Fruit fly (Drosophila melanogaster) ovary, adult (tissue): ENCODE measurements around the gene jus.

Source experiments
- CG17801 ChIP-seq: fragments of 200-800 bp; optimal IDR thresholded peaks from 2 replicates; lab custom pipeline; 2019; ENCODE audit warnings: missing biosample characterization, mild to moderate bottlenecking, missing genetic modification characterization, moderate library complexity; ENCODE audit not compliant: partially characterized antibody

The jus gene

DNA sequence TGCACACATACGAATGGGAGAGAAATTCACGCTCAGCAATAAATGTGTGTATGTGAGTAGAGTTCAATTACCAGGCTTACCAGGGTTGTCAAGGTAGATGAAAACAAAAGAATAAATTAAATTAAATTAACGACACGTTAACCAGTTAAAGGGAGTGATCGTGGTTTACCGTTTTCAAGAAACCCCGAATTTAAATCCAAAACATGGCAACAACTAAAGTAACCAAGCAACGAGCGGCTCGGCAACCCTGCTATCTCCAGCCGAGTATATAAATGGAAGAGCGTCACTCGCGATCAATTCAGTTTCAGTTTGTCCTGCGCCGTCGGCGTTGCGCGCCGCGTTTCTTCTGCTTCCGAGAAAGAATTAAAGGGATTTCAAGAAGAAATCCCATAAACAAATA lies 19.5 kb upstream of the jus start:
- TF ChIP-seq CG17801 (GFP tag; lab: Kevin White, UChicago): peak; percentile 100

DNA sequence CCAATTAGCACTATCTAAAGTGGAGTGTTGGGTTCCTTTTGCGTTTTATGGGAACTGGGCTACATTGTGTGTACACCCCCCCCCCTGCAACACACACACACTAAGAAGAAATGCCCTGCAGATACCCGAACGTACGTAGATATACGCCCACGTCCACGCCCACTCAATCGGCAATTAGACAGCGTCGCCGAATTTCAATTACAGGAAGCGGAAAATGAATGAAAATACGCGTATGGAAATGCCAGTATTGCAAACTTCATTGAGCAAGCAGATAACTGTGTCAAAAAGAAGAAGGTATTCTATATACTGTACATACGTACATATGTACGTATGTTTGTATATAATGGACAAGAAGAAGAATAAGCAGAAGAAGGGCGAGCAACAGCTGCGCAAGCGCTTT lies 18.6 kb upstream of the jus start:
- no peak for TF ChIP-seq CG17801 (GFP tag; lab: Kevin White, UChicago)

DNA sequence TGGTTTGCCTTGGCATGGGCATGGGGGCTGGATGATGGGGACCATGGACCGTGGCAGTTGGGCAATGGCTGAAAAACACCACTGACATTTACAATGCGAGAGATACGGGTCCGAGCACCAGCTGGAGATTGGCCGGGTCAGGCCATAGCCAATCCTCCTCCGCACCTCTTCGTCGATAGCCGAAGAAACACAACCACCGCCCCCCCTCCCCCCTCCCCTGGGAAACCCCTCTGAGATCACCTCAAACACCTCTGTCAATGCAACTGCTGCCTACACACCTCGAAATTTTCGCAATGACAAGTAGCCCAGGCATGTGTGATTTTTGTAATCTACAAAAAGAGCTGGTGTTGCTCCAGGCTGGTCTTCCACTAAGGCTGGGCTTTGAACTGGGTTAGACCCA lies 17.7 kb upstream of the jus start:
- TF ChIP-seq CG17801 (GFP tag; lab: Kevin White, UChicago): no peak

DNA sequence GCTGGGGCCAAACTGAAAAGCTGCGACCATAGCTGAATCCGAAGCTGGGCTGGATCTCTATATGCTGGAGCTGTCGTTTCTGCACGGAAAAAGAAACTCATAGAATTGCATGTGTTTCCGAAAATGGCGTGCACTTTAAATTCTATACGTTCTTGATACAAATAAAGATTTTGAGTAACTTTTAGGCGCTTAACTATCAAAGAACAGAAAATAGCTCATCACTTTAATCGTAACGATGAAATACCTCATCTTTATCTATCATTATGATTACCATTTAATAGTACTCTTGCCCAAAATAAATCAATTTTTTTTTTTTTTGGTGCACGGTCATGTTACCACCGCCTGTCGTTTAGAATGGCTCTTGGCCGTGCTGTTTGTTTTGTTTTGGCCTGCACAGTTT lies 16.9 kb upstream of the jus start:
- no peak for TF ChIP-seq CG17801 (GFP tag; lab: Kevin White, UChicago)

DNA sequence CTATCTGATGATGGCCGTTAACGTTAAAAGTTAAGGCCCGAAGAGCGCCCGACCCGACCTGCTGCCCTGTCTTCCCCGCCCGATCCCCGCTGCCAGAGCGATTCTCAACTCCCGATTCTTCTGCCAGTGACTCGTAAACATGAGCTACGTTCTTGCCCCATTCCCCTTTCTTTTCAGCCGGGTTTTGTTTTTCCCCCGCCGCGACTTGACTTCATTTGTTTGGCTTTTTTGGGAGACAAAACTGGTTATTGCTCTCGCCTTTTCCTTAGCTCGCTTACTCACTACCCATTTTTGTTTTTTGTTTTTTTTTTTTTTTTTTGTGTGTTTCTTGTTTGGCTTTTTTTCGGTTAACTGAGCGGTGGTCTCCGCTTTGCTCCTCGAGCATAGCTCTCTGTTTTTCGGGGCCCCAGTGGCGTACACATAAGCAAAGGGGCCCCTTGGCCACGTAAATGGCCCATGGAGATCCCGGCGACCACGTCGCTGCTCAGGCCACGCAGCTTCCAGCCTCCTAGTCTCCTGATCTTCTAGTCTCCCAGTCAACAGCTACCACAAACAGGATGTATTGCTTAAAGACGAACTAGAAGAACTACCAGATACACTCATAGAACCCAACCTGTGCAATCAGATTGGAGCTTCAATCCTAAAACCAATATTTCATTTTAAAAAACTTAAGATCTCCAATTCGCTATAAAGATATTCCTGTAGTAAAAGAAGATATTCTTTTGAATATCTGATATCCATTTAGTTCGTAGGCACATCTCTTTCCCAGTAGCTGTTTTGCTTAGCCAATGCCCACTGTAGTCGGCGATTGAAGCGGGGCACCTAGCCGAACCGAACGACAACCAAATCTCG lies 16.0 kb upstream of the jus start:
- no peak for TF ChIP-seq CG17801 (GFP tag; lab: Kevin White, UChicago)

DNA sequence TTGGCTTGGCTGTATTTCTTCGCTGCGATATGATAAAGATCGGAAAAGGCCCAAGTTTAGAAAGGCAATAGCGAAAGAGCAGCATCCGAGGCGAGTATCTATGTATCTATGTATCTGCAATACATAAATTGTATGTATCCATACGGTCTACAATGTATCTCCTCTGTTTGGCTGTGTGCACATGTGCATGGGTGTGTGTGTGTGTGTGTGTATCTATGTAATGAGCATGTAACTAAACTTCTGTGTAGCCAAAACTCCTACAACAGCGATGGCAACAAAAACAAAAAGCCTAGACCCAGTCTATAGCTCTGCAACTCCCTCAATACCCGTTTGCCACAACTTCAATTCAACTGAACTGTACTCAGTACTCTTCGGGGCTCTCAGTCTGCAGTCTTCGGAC lies 15.3 kb upstream of the jus start:
- TF ChIP-seq CG17801 (GFP tag; lab: Kevin White, UChicago): no peak

DNA sequence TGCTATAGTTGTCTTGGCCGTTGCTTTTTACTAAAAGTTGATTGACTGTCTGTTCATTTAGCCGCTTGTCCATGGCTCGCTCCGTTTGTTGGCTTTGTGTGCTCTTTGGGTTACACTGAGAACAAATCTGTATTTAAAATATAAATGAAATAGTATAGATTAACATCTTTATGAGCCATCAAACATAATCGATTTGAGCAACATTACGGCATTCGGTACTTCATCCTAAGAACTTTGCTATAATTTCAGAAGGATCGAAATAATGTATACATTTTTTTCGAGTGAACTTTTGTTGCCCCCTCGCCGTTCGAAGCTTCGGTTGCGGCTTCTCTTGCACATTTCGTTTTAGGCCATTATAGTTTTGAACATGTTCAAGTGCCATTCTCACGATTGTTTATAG lies 13.2 kb upstream of the jus start:
- TF ChIP-seq CG17801 (GFP tag; lab: Kevin White, UChicago): peak; percentile 45

DNA sequence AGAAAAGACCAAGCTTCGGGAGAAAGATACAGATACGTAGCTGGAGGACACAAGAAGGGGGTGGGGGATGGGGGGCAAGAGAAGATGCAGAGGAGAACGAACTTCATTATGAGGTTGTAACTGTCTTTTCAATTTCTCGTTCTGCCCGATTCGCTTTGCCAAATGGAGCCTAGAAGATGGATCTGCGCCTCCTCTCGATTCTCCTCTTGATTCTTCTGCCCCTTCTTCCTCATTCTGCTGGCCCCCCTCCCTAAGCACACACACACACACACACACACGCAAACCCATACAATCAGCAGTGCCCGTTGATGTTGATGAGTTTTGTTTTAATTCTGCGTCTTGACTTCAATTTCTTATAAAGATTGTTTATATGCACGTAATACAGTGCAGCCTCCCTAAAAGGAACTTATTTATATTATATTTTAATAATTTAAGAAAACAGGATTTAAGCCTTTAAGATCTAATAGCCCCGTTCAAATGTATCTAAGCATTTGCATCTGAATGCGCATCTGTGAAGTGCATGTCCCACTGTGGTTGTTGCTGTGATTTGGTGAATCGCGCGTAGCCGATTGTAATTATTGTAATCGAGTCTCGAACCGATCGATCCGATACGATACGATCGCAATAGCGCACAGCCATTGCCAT lies 12.3 kb upstream of the jus start:
- TF ChIP-seq CG17801 (GFP tag; lab: Kevin White, UChicago): peak; percentile 73

DNA sequence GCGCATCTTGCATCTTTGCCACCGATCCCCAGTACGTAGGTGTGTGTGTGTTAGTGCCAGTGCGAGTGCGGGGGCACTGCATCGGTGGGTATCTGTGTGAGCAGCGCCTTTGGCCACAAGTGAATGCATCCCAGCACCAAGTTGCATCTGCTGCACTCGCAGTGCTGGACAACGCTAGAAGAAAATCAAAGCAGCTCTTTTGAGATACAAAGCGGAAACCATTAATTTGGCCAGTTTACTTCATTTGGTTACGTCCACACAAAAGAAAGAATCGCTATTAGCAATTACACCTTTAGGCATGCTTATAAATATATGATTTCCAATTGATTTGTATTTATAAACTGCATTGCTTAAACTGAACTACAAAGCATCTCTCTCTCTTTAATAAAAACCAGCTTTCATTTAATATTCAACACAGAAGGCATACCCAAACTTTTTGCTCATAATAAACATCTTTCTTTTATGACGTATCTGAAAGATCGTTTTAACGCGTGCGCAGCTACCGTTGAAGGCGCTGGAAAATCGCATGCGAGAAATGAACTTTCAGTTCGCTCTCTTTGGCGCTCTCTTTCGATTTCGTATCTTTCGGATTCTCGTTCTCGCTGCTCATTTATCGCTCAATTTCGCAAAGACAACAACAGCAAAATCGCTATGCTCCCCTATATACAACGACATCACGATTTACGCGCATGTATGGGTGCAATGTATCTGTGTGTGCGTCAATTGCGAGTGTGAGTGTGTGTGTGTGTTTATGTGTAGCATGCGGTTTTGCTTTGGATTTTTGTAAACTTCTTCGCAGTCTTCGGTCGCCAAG lies 11.6 kb upstream of the jus start:
- TF ChIP-seq CG17801 (GFP tag; lab: Kevin White, UChicago): no peak

DNA sequence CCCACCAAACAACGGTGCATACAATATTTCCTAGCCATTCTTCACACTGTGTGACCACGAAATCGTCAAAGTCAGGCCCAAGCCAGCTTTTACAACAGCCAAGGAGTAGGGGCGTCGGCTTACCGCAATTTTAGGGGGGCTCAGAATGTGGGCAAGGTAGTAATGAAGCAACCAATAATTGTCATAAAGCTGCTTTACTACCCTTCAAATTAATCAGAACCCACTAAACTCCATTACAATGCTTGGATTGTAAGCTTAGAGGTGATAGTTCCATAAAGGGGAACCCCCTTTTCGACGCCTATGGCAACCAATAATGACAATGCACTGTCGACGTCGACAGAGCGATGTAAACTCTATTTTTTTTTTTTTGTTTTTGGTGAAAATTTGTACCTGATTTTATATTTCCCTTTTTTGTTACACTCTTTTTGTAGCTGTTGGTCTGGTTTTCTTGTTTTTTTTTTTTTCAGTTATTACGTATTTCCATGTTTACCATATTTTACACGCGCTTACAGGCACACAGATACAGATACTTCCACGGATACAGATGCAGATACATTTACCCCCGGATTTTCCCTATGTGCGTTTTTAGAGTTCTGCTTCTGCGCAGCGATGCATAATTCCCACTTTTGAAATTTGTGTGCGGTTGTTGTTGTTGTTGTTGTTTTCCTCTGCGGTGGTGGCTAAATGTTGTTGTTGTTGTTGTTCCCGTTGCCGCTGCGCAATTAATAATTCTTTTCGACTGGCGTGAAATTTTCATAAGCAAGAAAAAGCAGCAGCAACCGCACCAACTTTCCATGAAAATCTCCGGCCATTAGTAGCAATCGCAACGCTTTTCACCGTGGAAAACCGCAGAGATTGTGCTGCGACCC lies 10.1 kb upstream of the jus start:
- no peak for TF ChIP-seq CG17801 (GFP tag; lab: Kevin White, UChicago)

DNA sequence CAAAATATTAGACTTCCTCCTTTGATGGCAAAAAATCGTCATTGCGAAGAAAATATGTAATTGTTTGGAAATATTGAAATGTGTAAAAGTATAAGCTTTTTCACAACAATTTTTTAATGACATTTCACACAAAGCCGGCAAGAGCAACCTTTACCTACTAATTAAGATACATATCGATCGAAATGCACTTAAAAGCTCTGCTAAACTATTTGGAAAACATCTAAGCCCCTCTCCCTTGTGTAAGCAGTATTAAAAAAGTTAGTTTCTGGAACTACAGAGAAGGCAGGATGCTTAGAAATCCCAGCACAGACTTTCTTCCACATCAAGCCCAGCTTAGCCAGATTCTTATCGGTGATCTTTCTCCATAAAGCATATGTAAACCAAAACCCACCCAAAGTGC lies 9.2 kb upstream of the jus start, which contains the start of gene Cyt-c1L:
TSS of gene Cyt-c1L (minus strand) at position 101 of the 400 bp plus-strand sequence.
- no peak for TF ChIP-seq CG17801 (GFP tag; lab: Kevin White, UChicago)

DNA sequence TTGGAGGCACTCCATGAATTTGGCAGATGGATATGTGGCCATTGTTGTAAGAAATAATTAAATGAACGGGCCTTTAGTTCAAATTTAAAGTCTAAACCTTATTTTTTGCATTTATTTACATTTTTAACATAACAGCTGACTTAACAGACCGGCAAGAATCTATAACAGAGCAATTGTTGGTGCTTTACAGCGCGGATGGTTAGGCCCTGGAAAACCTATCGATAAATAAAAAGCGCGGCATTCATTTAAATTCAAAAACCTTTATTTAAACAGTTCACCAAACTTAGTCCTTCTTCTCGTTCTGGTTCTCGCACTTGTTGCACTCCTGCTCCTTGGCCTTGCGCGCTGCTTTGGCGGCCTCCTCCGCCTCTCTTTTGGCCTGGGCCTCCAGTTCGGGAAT lies 7.6 kb upstream of the jus start, which contains the start of gene Mesh1:
TSS of gene Mesh1 (minus strand) at position 108 of the 400 bp plus-strand sequence.
- TF ChIP-seq CG17801 (GFP tag; lab: Kevin White, UChicago): no peak

DNA sequence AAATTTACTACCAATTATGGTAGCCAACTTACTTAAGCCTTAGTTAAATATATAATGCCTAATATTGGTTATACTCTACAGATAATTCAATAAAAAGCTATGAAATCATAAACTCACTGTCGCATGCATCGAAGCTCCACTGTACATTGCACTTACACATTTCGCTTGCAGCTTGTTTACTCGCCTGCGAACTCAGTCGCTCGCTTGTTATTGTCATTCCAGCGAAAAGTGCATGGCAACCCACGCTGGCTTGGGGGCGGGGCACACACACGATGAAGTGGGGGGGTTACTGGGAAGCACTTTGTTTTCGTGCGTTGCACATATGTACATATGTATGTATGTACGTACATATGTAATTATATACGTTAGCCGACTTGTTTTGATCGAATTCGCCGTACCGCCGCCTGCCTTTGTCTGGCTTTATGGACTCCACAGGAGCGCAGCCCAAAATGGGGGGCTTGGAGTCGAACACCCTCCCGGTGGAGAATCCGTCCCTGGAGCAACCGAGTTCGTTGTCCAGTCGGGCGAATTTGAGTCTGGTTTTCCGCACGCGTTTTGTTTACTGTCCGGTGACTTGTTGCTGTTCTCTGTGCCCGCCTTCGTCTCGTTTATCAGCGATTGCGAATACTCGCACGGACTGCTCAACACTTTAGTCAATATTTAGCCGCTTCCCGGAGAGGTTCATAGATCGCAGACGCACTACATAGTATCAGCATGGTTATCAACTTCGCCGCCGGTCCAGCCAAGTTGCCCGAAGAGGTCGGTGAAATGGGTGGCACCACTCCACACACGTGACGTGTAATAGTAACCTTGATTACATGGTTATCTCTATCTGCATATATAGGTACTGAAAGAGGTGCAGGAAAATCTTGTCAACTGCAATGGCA lies 5.3 kb upstream of the jus start, which contains the start of gene CG11899:
TSS of gene CG11899 (plus strand) at position 648 of the 887 bp plus-strand sequence.
- peak; percentile 61 for TF ChIP-seq CG17801 (GFP tag; lab: Kevin White, UChicago)
